Worm (Caenorhabditis elegans) whole organism, early embryonic: ENCODE data around the gene ZK177.12.

Experiments used
- B0310.2 ChIP-seq: sonication (generic microtip); optimal IDR thresholded peaks from 2 replicates; lab custom pipeline; 2016; ENCODE audit warnings: mild to moderate bottlenecking, missing genetic modification characterization, missing compliant biosample characterization
- F13C5.2 ChIP-seq: sonication (generic microtip); optimal IDR thresholded peaks from 2 replicates; lab custom pipeline; 2017; ENCODE audit warnings: mild to moderate bottlenecking, missing genetic modification characterization, inconsistent platforms, missing compliant biosample characterization
- aly-1 ChIP-seq: sonication (generic microtip); optimal IDR thresholded peaks from 2 replicates; lab custom pipeline; 2016; ENCODE audit warnings: missing genetic modification characterization, missing compliant biosample characterization
- ama-1 ChIP-seq: fragments of 150-350 bp; optimal IDR thresholded peaks from 2 replicates; lab custom pipeline; 2014
- ceh-13 ChIP-seq: fragments of 200-800 bp; sonication (Bioruptor generic); optimal IDR thresholded peaks from 2 replicates; lab custom pipeline; 2018; ENCODE audit warnings: mild to moderate bottlenecking, missing genetic modification characterization, missing compliant biosample characterization
- flt-1 ChIP-seq: fragments of 200-800 bp; sonication (Bioruptor generic); IDR thresholded peaks from 2 replicates; pipeline ENCODE4 v1.3.6; 2022; ENCODE audit warnings: missing genetic modification characterization, missing compliant biosample characterization
- pes-1 ChIP-seq: fragments of 200-800 bp; sonication (Bioruptor generic); IDR thresholded peaks from 2 replicates; pipeline ENCODE4 v1.3.6; 2022; ENCODE audit warnings: missing genetic modification reagents, missing genetic modification characterization, missing compliant biosample characterization
- scrt-1 ChIP-seq: fragments of 200-800 bp; sonication (Bioruptor generic); IDR thresholded peaks from 2 replicates; pipeline ENCODE4 v1.3.6; 2022; ENCODE audit warnings: missing genetic modification characterization, missing compliant biosample characterization
- tbx-37 ChIP-seq: fragments of 200-800 bp; sonication (Bioruptor generic); conservative IDR thresholded peaks from 2 replicates; pipeline ENCODE4 v1.3.6; 2022; ENCODE audit warnings: missing genetic modification reagents, missing genetic modification characterization, missing compliant biosample characterization

ce11 chrII:5500986-5501657 is 20.4 kb upstream of the ZK177.12 start, which contains the start of gene F12A10.8:
- TF ChIP-seq tbx-37 (GFP tag; lab: Robert Waterston, UW) (no peak), aly-1 (no peak), F13C5.2 (no peak), scrt-1 (GFP tag; lab: Robert Waterston, UW) (no peak), B0310.2 (no peak), pes-1 (GFP tag; lab: Robert Waterston, UW) (no peak), ama-1 (lab: Kevin White, UChicago) (no peak), ceh-13 (GFP tag; lab: Kevin White, UChicago) (no peak), flt-1 (GFP tag; lab: Robert Waterston, UW) (no peak)
